Fruit fly (Drosophila melanogaster) whole organism, embryonic: ENCODE results near the gene MED15.

ENCODE experiments used
- ATbp ChIP-seq: fragments of 200-800 bp; sonication (Bioruptor generic); optimal IDR thresholded peaks from 2 replicates; lab custom pipeline; 2017; ENCODE audit warnings: missing biosample characterization, mild to moderate bottlenecking, missing genetic modification characterization, missing genetic modification reagents
- Asciz ChIP-seq: fragments of 200-800 bp; sonication (Bioruptor generic); optimal IDR thresholded peaks from 2 replicates; lab custom pipeline; 2017; ENCODE audit warnings: missing biosample characterization, mild to moderate bottlenecking, missing genetic modification characterization, missing genetic modification reagents
- Atf6 ChIP-seq: fragments of 200-800 bp; sonication (Bioruptor generic); IDR thresholded peaks from 2 replicates; pipeline ENCODE4 v1.3.6; 2022; ENCODE audit warnings: missing biosample characterization, missing genetic modification characterization
- CG11247 ChIP-seq: fragments of 200-800 bp; sonication (Bioruptor generic); IDR thresholded peaks from 2 replicates; pipeline ENCODE4 v1.3.6; 2022; ENCODE audit warnings: missing biosample characterization, missing genetic modification characterization
- CG11456 ChIP-seq: fragments of 200-800 bp; sonication (Bioruptor generic); IDR thresholded peaks from 3 replicates; pipeline ENCODE4 v1.3.6; 2022; ENCODE audit warnings: missing biosample characterization, missing genetic modification characterization
- CG12391 ChIP-seq: fragments of 200-800 bp; sonication (Bioruptor generic); optimal IDR thresholded peaks from 3 replicates; lab custom pipeline; 2018; ENCODE audit warnings: missing biosample characterization, mild to moderate bottlenecking, missing genetic modification characterization, moderate library complexity
- CG13424 ChIP-seq: fragments of 200-800 bp; sonication (Bioruptor generic); optimal IDR thresholded peaks from 2 replicates; lab custom pipeline; 2019; ENCODE audit warnings: missing biosample characterization, mild to moderate bottlenecking, missing genetic modification characterization, moderate library complexity
- CG14050 ChIP-seq: fragments of 200-800 bp; sonication (Bioruptor generic); IDR thresholded peaks from 3 replicates; pipeline ENCODE4 v1.3.6; 2022; ENCODE audit warnings: missing biosample characterization, missing genetic modification characterization
- CG14710 ChIP-seq: fragments of 200-800 bp; sonication (Bioruptor generic); optimal IDR thresholded peaks from 3 replicates; lab custom pipeline; 2019; ENCODE audit warnings: missing biosample characterization, mild to moderate bottlenecking, missing genetic modification characterization, moderate library complexity
- CG15601 ChIP-seq: fragments of 200-800 bp; sonication (Bioruptor generic); optimal IDR thresholded peaks from 3 replicates; lab custom pipeline; 2019; ENCODE audit warnings: missing biosample characterization, mild to moderate bottlenecking, missing genetic modification characterization, moderate library complexity
- CG17328 ChIP-seq: fragments of 200-800 bp; sonication (Bioruptor generic); IDR thresholded peaks from 2 replicates; pipeline ENCODE4 v1.3.6; 2022; ENCODE audit warnings: missing biosample characterization, missing genetic modification characterization
- CG17612 ChIP-seq: fragments of 200-800 bp; sonication (Bioruptor generic); IDR thresholded peaks from 2 replicates; pipeline ENCODE4 v1.3.6; 2022; ENCODE audit warnings: missing biosample characterization, missing genetic modification characterization
- CG30403 ChIP-seq: fragments of 200-800 bp; sonication (Bioruptor generic); optimal IDR thresholded peaks from 3 replicates; lab custom pipeline; 2016; ENCODE audit warnings: missing biosample characterization, missing genetic modification characterization
- CG30431 ChIP-seq: fragments of 200-800 bp; sonication (Bioruptor generic); optimal IDR thresholded peaks from 2 replicates; lab custom pipeline; 2017; ENCODE audit warnings: missing biosample characterization, missing genetic modification characterization
- CG32532 ChIP-seq: fragments of 200-800 bp; sonication (Bioruptor generic); IDR thresholded peaks from 2 replicates; pipeline ENCODE4 v1.3.6; 2022; ENCODE audit warnings: missing biosample characterization, missing genetic modification characterization
- CG6689 ChIP-seq: fragments of 200-800 bp; sonication (Bioruptor generic); IDR thresholded peaks from 2 replicates; pipeline ENCODE4 v1.3.6; 2022; ENCODE audit warnings: missing biosample characterization, missing genetic modification characterization
- CG8089 ChIP-seq: fragments of 200-800 bp; sonication (Bioruptor generic); optimal IDR thresholded peaks from 3 replicates; lab custom pipeline; 2016; ENCODE audit warnings: missing biosample characterization, missing genetic modification characterization
- CG8359 ChIP-seq: fragments of 200-800 bp; sonication (Bioruptor generic); optimal IDR thresholded peaks from 2 replicates; lab custom pipeline; 2017; ENCODE audit warnings: missing biosample characterization, mild to moderate bottlenecking, missing genetic modification characterization, borderline replicate concordance
- CG8924 ChIP-seq: fragments of 200-800 bp; optimal IDR thresholded peaks from 3 replicates; lab custom pipeline; 2019; ENCODE audit warnings: missing biosample characterization, mild to moderate bottlenecking, missing genetic modification characterization, moderate library complexity
- CG9437 ChIP-seq: fragments of 200-800 bp; sonication (Bioruptor generic); optimal IDR thresholded peaks from 2 replicates; lab custom pipeline; 2018; ENCODE audit warnings: missing biosample characterization, mild to moderate bottlenecking, missing genetic modification characterization
- CG9727 ChIP-seq: fragments of 200-800 bp; sonication (Bioruptor generic); optimal IDR thresholded peaks from 3 replicates; lab custom pipeline; 2017; ENCODE audit warnings: missing biosample characterization, mild to moderate bottlenecking, missing genetic modification characterization
- Chrac-16 ChIP-seq: fragments of 200-800 bp; sonication (Bioruptor generic); optimal IDR thresholded peaks from 3 replicates; lab custom pipeline; 2016; ENCODE audit warnings: missing biosample characterization, missing genetic modification characterization
- D19A ChIP-seq: fragments of 200-800 bp; optimal IDR thresholded peaks from 3 replicates; lab custom pipeline; 2019; ENCODE audit warnings: missing biosample characterization, mild to moderate bottlenecking, missing genetic modification characterization, moderate library complexity
- Dek ChIP-seq: fragments of 200-800 bp; sonication (Bioruptor generic); optimal IDR thresholded peaks from 3 replicates; lab custom pipeline; 2019; ENCODE audit warnings: missing biosample characterization, mild to moderate bottlenecking, missing genetic modification characterization, moderate library complexity
- Hr51 ChIP-seq, 2 experiments: fragments of 200-800 bp; sonication (Bioruptor generic); optimal IDR thresholded peaks; 2 replicates in 1 of 2; 3 replicates in 1 of 2; lab custom pipeline; 2016 to 2018; ENCODE audit warnings: missing biosample characterization in 2 of 2, missing genetic modification characterization in 2 of 2, mild to moderate bottlenecking in 1 of 2, moderate library complexity in 1 of 2
- Hr78 ChIP-seq, 2 experiments: fragments of 200-800 bp in 1 of 2; fragments of >200 bp in 1 of 2; sonication (Bioruptor generic) in 1 of 2; optimal IDR thresholded peaks; 2 replicates each; lab custom pipeline; 2017 to 2019; ENCODE audit warnings: missing biosample characterization in 2 of 2, missing genetic modification characterization in 2 of 2, mild to moderate bottlenecking in 1 of 2, moderate library complexity in 1 of 2
- Lhr ChIP-seq: fragments of 200-800 bp; sonication (Bioruptor generic); optimal IDR thresholded peaks from 3 replicates; lab custom pipeline; 2017; ENCODE audit warnings: mild to moderate bottlenecking, missing biosample characterization, missing genetic modification reagents, missing genetic modification characterization
- Lim3 ChIP-seq: fragments of 200-800 bp; sonication (Bioruptor generic); IDR thresholded peaks from 2 replicates; pipeline ENCODE4 v1.3.6; 2022; ENCODE audit warnings: missing biosample characterization, missing genetic modification characterization
- Meics ChIP-seq: fragments of 200-800 bp; sonication (Bioruptor generic); optimal IDR thresholded peaks from 2 replicates; lab custom pipeline; 2017; ENCODE audit warnings: missing biosample characterization, mild to moderate bottlenecking, missing genetic modification characterization
- Nf-YA ChIP-seq: fragments of 200-800 bp; sonication (Bioruptor generic); IDR thresholded peaks from 2 replicates; pipeline ENCODE4 v1.3.6; 2022; ENCODE audit warnings: missing biosample characterization, missing genetic modification characterization
- NfI ChIP-seq: fragments of 200-800 bp; sonication (Bioruptor generic); optimal IDR thresholded peaks from 3 replicates; lab custom pipeline; 2018; ENCODE audit warnings: missing biosample characterization, mild to moderate bottlenecking, missing genetic modification characterization, moderate library complexity
- Oaz ChIP-seq: fragments of 200-800 bp; sonication (Bioruptor generic); IDR thresholded peaks from 2 replicates; pipeline ENCODE4 v1.3.6; 2022; ENCODE audit warnings: missing biosample characterization, missing genetic modification characterization
- Usf ChIP-seq: fragments of 200-800 bp; sonication (Bioruptor generic); optimal IDR thresholded peaks from 2 replicates; lab custom pipeline; 2017; ENCODE audit warnings: missing genotype, missing biosample characterization, missing genetic modification characterization
- ci ChIP-seq: fragments of 200-800 bp; sonication (Bioruptor generic); IDR thresholded peaks from 3 replicates; pipeline ENCODE4 v1.3.6; 2022; ENCODE audit warnings: missing biosample characterization, missing genetic modification characterization
- fd64A ChIP-seq: fragments of 200-800 bp; sonication (Bioruptor generic); optimal IDR thresholded peaks from 3 replicates; lab custom pipeline; 2018; ENCODE audit warnings: missing biosample characterization, mild to moderate bottlenecking, missing genetic modification characterization
- ind ChIP-seq: fragments of 200-800 bp; sonication (Bioruptor generic); optimal IDR thresholded peaks from 3 replicates; lab custom pipeline; 2016; ENCODE audit warnings: missing biosample characterization, missing genetic modification characterization
- jing ChIP-seq: fragments of 200-800 bp; sonication (Bioruptor generic); optimal IDR thresholded peaks from 2 replicates; lab custom pipeline; 2018; ENCODE audit warnings: missing biosample characterization, mild to moderate bottlenecking, missing genetic modification characterization
- lola ChIP-seq, 3 experiments: fragments of >200 bp in 2 of 3; fragments of 200-800 bp in 1 of 3; sonication (Bioruptor generic) in 1 of 3; optimal IDR thresholded peaks; 2 replicates each; lab custom pipeline; 2017 to 2019; ENCODE audit warnings: missing biosample characterization in 3 of 3, missing genetic modification characterization in 3 of 3, mild to moderate bottlenecking in 1 of 3, moderate library complexity in 1 of 3
- mam ChIP-seq: fragments of 200-800 bp; sonication (Bioruptor generic); optimal IDR thresholded peaks from 3 replicates; lab custom pipeline; 2016; ENCODE audit warnings: missing biosample characterization, missing genetic modification characterization
- oc ChIP-seq: fragments of 200-800 bp; sonication (Bioruptor generic); optimal IDR thresholded peaks from 2 replicates; lab custom pipeline; 2018; ENCODE audit warnings: missing biosample characterization, mild to moderate bottlenecking, missing genetic modification characterization, moderate library complexity
- pnt ChIP-seq: fragments of 200-800 bp; sonication (Bioruptor generic); optimal IDR thresholded peaks from 3 replicates; lab custom pipeline; 2016; ENCODE audit warnings: missing biosample characterization, missing genetic modification characterization
- prd ChIP-seq, 3 experiments: fragments of >200 bp in 2 of 3; fragments of 200-800 bp in 1 of 3; sonication (Bioruptor generic) in 1 of 3; optimal IDR thresholded peaks in 2 of 3; IDR thresholded peaks in 1 of 3; 2 replicates in 2 of 3; 3 replicates in 1 of 3; pipeline versions ENCODE4 v1.3.6 to Lab custom; 2017 to 2022; ENCODE audit warnings: missing biosample characterization in 1 of 3, missing genetic modification characterization in 1 of 3
- pum ChIP-seq: fragments of 200-800 bp; sonication (Bioruptor generic); optimal IDR thresholded peaks from 2 replicates; lab custom pipeline; 2016; ENCODE audit warnings: missing biosample characterization, missing genetic modification characterization
- salm ChIP-seq: fragments of 200-800 bp; sonication (Bioruptor generic); optimal IDR thresholded peaks from 2 replicates; lab custom pipeline; 2018; ENCODE audit warnings: missing biosample characterization, mild to moderate bottlenecking, missing genetic modification characterization
- seq ChIP-seq: fragments of 200-800 bp; sonication (Bioruptor generic); IDR thresholded peaks from 2 replicates; pipeline ENCODE4 v1.3.6; 2022; ENCODE audit warnings: missing biosample characterization, missing genetic modification characterization
- tap ChIP-seq: fragments of 200-800 bp; optimal IDR thresholded peaks from 3 replicates; lab custom pipeline; 2019; ENCODE audit warnings: missing biosample characterization, mild to moderate bottlenecking, missing genetic modification characterization, moderate library complexity
- tgo ChIP-seq: fragments of 200-800 bp; sonication (Bioruptor generic); IDR thresholded peaks from 3 replicates; pipeline ENCODE4 v1.3.6; 2022; ENCODE audit warnings: missing biosample characterization, missing genetic modification characterization
- vvl ChIP-seq: fragments of 200-800 bp; sonication (Bioruptor generic); IDR thresholded peaks from 2 replicates; pipeline ENCODE4 v1.3.6; 2022; ENCODE audit warnings: missing biosample characterization, missing genetic modification characterization
- zf30C ChIP-seq: fragments of 200-800 bp; sonication (Bioruptor generic); optimal IDR thresholded peaks from 3 replicates; lab custom pipeline; 2018; ENCODE audit warnings: missing biosample characterization, mild to moderate bottlenecking, missing genetic modification characterization

The MED15 gene

DNA sequence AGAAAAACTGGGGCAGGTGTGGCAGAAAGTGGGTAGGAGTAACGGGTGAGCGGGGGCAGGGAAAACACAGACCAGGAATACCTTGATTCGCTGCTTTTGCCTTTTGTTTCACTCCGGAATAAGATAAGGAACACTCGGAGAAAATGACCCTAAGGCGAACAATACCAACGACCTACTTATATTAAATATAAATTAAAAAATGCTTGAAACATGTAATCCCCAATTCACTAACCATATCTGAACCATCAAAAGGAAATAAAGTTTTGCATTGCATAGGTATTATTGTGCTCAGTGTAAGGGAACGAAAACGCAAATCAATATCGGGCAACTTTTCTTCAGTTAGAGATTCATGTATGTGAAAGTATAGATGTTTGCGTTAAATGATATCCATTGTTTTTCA, 39.2 kb downstream of the MED15 start (continued):
- TF ChIP-seq vvl (GFP tag; lab: Robert Waterston, UW), result peak; percentile 84
- TF ChIP-seq CG8924 (tag; lab: Kevin White, UChicago), result peak; percentile 61
- TF ChIP-seq CG30431 (GFP tag; lab: Kevin White, UChicago), result peak; percentile 39
- peak; percentile 25 for TF ChIP-seq Lhr (GFP tag; lab: Kevin White, UChicago)
- TF ChIP-seq D19A (tag; lab: Kevin White, UChicago), result peak; percentile 54
- TF ChIP-seq Atf6 (GFP tag; lab: Robert Waterston, UW), result peak; percentile 40; the same call in 1 of the 2 replicates
- TF ChIP-seq CG6689 (GFP tag; lab: Robert Waterston, UW), result peak; percentile 36; the same call in 1 of the 2 replicates
- TF ChIP-seq Nf-YA (GFP tag; lab: Robert Waterston, UW), result 0 out of 2 replicates have a peak, but pooled peaks have one; percentile 32
- peak; percentile 80 for TF ChIP-seq CG17328 (GFP tag; lab: Robert Waterston, UW)
- TF ChIP-seq pum, result peak; percentile 15
- peak; percentile 55 for TF ChIP-seq Dek
- peak; percentile 58 for TF ChIP-seq Chrac-16 (GFP tag; lab: Kevin White, UChicago)
- TF ChIP-seq CG32532 (GFP tag; lab: Robert Waterston, UW), result peak; percentile 11; the same call in 1 of the 2 replicates
- TF ChIP-seq prd (optimal IDR thresholded peaks at IDR 0.05; lab: Kevin White, UChicago), result no peak
- TF ChIP-seq prd (GFP tag; IDR thresholded peaks at IDR 0.05; lab: Robert Waterston, UW), result peak; percentile 55; the same call in 2 of the 3 replicates
- TF ChIP-seq Lim3 (GFP tag; lab: Robert Waterston, UW), result peak; percentile 34; the same call in 1 of the 2 replicates
- TF ChIP-seq Hr51 (GFP tag; optimal IDR thresholded peaks at IDR 0.05; lab: Kevin White, UChicago), result peak; percentile 37 to 75
- peak; percentile 8 for TF ChIP-seq zf30C (GFP tag; lab: Kevin White, UChicago)
- TF ChIP-seq fd64A (GFP tag; lab: Kevin White, UChicago), result peak; percentile 0
- peak; percentile 57 for TF ChIP-seq Oaz (GFP tag; lab: Robert Waterston, UW)
- peak; percentile 71 for TF ChIP-seq ATbp (GFP tag; lab: Kevin White, UChicago)
- peak; percentile 64; the same call in 1 of the 2 replicates for TF ChIP-seq seq (GFP tag; lab: Robert Waterston, UW)
- TF ChIP-seq CG11247 (GFP tag; lab: Robert Waterston, UW), result peak; percentile 54
- TF ChIP-seq Usf (GFP tag; lab: Kevin White, UChicago), result no peak
- TF ChIP-seq CG15601 (tag; lab: Kevin White, UChicago), result peak; percentile 19
- TF ChIP-seq ind, result peak; percentile 37
- peak; percentile 66 for TF ChIP-seq oc (tag; lab: Kevin White, UChicago)
- TF ChIP-seq CG9727 (GFP tag; lab: Kevin White, UChicago), result peak; percentile 60
- peak; percentile 74 for TF ChIP-seq CG12391 (tag; lab: Kevin White, UChicago)
- TF ChIP-seq CG8089 (GFP tag; lab: Kevin White, UChicago), result no peak
- TF ChIP-seq jing (GFP tag; lab: Kevin White, UChicago), result peak; percentile 69
- peak; percentile 24 for TF ChIP-seq CG8359
- TF ChIP-seq pnt (GFP tag; lab: Kevin White, UChicago), result no peak
- peak; percentile 38; the same call in 1 of the 3 replicates for TF ChIP-seq CG14050
- TF ChIP-seq tgo (GFP tag; lab: Robert Waterston, UW), result peak; percentile 73
- TF ChIP-seq mam (GFP tag; lab: Kevin White, UChicago), result peak; percentile 30
- TF ChIP-seq CG14710 (tag; lab: Kevin White, UChicago), result peak; percentile 19
- TF ChIP-seq tap (tag; lab: Kevin White, UChicago), result peak; percentile 32
- peak; percentile 52; the same call in 1 of the 2 replicates for TF ChIP-seq CG17612 (GFP tag; lab: Robert Waterston, UW)
- peak; percentile 65 for TF ChIP-seq CG30403 (GFP tag; lab: Kevin White, UChicago)
- peak; percentile 83 for TF ChIP-seq ci (GFP tag; lab: Robert Waterston, UW)
- peak; percentile 15 for TF ChIP-seq Meics (GFP tag; lab: Kevin White, UChicago)
- no peak for TF ChIP-seq Asciz (GFP tag; lab: Kevin White, UChicago)
- TF ChIP-seq CG9437 (GFP tag; lab: Kevin White, UChicago), result peak; percentile 32
- TF ChIP-seq CG13424 (tag; lab: Kevin White, UChicago), result peak; percentile 64
- TF ChIP-seq NfI, result peak; percentile 71
- peak in 1 of 2 experiments; percentile 8 for TF ChIP-seq Hr78 (GFP tag; optimal IDR thresholded peaks at IDR 0.05; lab: Kevin White, UChicago)
- TF ChIP-seq CG11456 (GFP tag; lab: Robert Waterston, UW), result peak; percentile 55; the same call in 2 of the 3 replicates
- peak in 1 of 3 experiments; percentile 51 for TF ChIP-seq lola (GFP tag; optimal IDR thresholded peaks at IDR 0.05; lab: Kevin White, UChicago)
- peak; percentile 21 for TF ChIP-seq salm (tag; lab: Kevin White, UChicago)
